Worm (Caenorhabditis elegans) whole organism, L1 larva: ENCODE measurements around the gene rpl-39.

Source experiments
- C34B4.2 ChIP-seq: sonication (generic microtip); optimal IDR thresholded peaks from 2 replicates; lab custom pipeline; 2017; ENCODE audit warnings: mild to moderate bottlenecking, missing genetic modification characterization, missing compliant biosample characterization
- F16B12.6 ChIP-seq: fragments of 150-350 bp; optimal IDR thresholded peaks from 2 replicates; lab custom pipeline; 2014; ENCODE audit warnings: missing biosample characterization, missing genetic modification characterization
- alr-1 ChIP-seq: fragments of 200-800 bp; sonication (Bioruptor generic); optimal IDR thresholded peaks from 2 replicates; lab custom pipeline; 2018; ENCODE audit warnings: borderline replicate concordance, mild to moderate bottlenecking, missing genetic modification characterization, missing compliant biosample characterization
- aly-2 ChIP-seq: fragments of 150-350 bp; optimal IDR thresholded peaks from 2 replicates; lab custom pipeline; 2014; ENCODE audit warnings: missing biosample characterization, missing genetic modification characterization
- blmp-1 ChIP-seq: fragments of 150-350 bp; optimal IDR thresholded peaks from 2 replicates; lab custom pipeline; 2014; ENCODE audit warnings: missing biosample characterization, missing genetic modification characterization
- ceh-82 ChIP-seq, 3 experiments: fragments of 150-350 bp in 1 of 3; sonication (generic microtip) in 2 of 3; optimal IDR thresholded peaks; 2 replicates each; lab custom pipeline; 2014 to 2017; ENCODE audit warnings: missing biosample characterization in 3 of 3, missing genetic modification characterization in 3 of 3
- ceh-88 ChIP-seq: fragments of 200-800 bp; sonication (Bioruptor generic); IDR thresholded peaks from 2 replicates; pipeline ENCODE4 v1.3.6; 2022; ENCODE audit warnings: missing genetic modification characterization, missing compliant biosample characterization
- ceh-90 ChIP-seq: sonication (generic microtip); optimal IDR thresholded peaks from 2 replicates; lab custom pipeline; 2016; ENCODE audit warnings: missing genetic modification characterization, missing compliant biosample characterization
- ces-1 ChIP-seq: fragments of 150-350 bp; optimal IDR thresholded peaks from 2 replicates; lab custom pipeline; 2014; ENCODE audit warnings: missing biosample characterization, missing genetic modification reagents, missing genetic modification characterization
- dsc-1 ChIP-seq: sonication (generic microtip); optimal IDR thresholded peaks from 2 replicates; lab custom pipeline; 2016; ENCODE audit warnings: mild to moderate bottlenecking, missing genetic modification characterization, missing compliant biosample characterization
- efl-1 ChIP-seq, 4 experiments: fragments of 150-350 bp; optimal IDR thresholded peaks in 3 of 4; peaks in 1 of 4; 1 replicate in 1 of 4; 2 replicates in 3 of 4; lab custom pipeline; 2014; ENCODE audit warnings: missing biosample characterization in 2 of 4, missing genetic modification characterization in 2 of 4, missing genetic modification reagents in 2 of 4
- efl-3 ChIP-seq: fragments of 200-800 bp; sonication (Bioruptor generic); optimal IDR thresholded peaks from 2 replicates; lab custom pipeline; 2018; ENCODE audit warnings: mild to moderate bottlenecking, missing genetic modification characterization, missing compliant biosample characterization
- egl-13 ChIP-seq: sonication (generic microtip); optimal IDR thresholded peaks from 2 replicates; lab custom pipeline; 2016; ENCODE audit warnings: missing genotype, missing genetic modification reagents, missing genetic modification characterization, missing compliant biosample characterization
- egl-27 ChIP-seq, 2 experiments: fragments of 150-350 bp in 1 of 2; sonication (generic microtip); optimal IDR thresholded peaks; 3 replicates each; lab custom pipeline; 2017 to 2018; ENCODE audit warnings: missing biosample characterization in 2 of 2, missing genetic modification characterization in 2 of 2, missing genetic modification reagents in 2 of 2
- elt-2 ChIP-seq: sonication (generic microtip); optimal IDR thresholded peaks from 2 replicates; lab custom pipeline; 2016; ENCODE audit warnings: missing genetic modification characterization, mild to moderate bottlenecking, inconsistent platforms, missing compliant biosample characterization, missing genetic modification reagents
- ets-5 ChIP-seq: fragments of 200-800 bp; sonication (Bioruptor generic); IDR thresholded peaks from 2 replicates; pipeline ENCODE4 v1.3.6; 2022; ENCODE audit warnings: missing genetic modification characterization, missing compliant biosample characterization
- fkh-10 ChIP-seq: sonication (generic microtip); optimal IDR thresholded peaks from 2 replicates; lab custom pipeline; 2017; ENCODE audit warnings: missing biosample characterization, missing genetic modification reagents, missing genetic modification characterization
- fkh-8 ChIP-seq: sonication (generic microtip); optimal IDR thresholded peaks from 2 replicates; lab custom pipeline; 2016; ENCODE audit warnings: mild to moderate bottlenecking, missing genetic modification characterization, missing compliant biosample characterization
- fos-1 ChIP-seq: fragments of 150-350 bp; optimal IDR thresholded peaks from 2 replicates; lab custom pipeline; 2014; ENCODE audit warnings: missing biosample characterization, missing genetic modification characterization
- grh-1 ChIP-seq: fragments of 200-800 bp; sonication (Bioruptor generic); IDR thresholded peaks from 2 replicates; pipeline ENCODE4 v1.3.6; 2022; ENCODE audit warnings: missing genetic modification reagents, missing genetic modification characterization, missing compliant biosample characterization
- hlh-17 ChIP-seq: fragments of 200-800 bp; sonication (Bioruptor generic); optimal IDR thresholded peaks from 2 replicates; lab custom pipeline; 2018; ENCODE audit warnings: missing genetic modification characterization, mild to moderate bottlenecking, missing compliant biosample characterization, moderate library complexity, borderline replicate concordance
- hlh-4 ChIP-seq: sonication (generic microtip); optimal IDR thresholded peaks from 2 replicates; lab custom pipeline; 2016; ENCODE audit warnings: mild to moderate bottlenecking, missing genetic modification characterization, missing compliant biosample characterization
- irx-1 ChIP-seq: sonication (generic microtip); optimal IDR thresholded peaks from 2 replicates; lab custom pipeline; 2016; ENCODE audit warnings: missing genetic modification characterization, missing compliant biosample characterization
- lin-13 ChIP-seq: fragments of 150-350 bp; optimal IDR thresholded peaks from 2 replicates; lab custom pipeline; 2014; ENCODE audit warnings: missing biosample characterization, missing genetic modification reagents, missing genetic modification characterization
- lin-14 ChIP-seq: fragments of 200-800 bp; sonication (Bioruptor generic); optimal IDR thresholded peaks from 2 replicates; lab custom pipeline; 2018; ENCODE audit warnings: mild to moderate bottlenecking, missing genetic modification characterization, moderate library complexity, missing compliant biosample characterization
- lin-35 ChIP-seq, 2 experiments: fragments of 150-350 bp; optimal IDR thresholded peaks; 2 replicates each; lab custom pipeline; 2014; ENCODE audit warnings: missing biosample characterization in 2 of 2, missing genetic modification characterization in 2 of 2, missing genetic modification reagents in 2 of 2
- mab-9 ChIP-seq: fragments of 200-800 bp; sonication (Bioruptor generic); IDR thresholded peaks from 2 replicates; pipeline ENCODE4 v1.3.6; 2022; ENCODE audit warnings: missing genetic modification reagents, missing genetic modification characterization, missing compliant biosample characterization
- nhr-12 ChIP-seq: sonication (generic microtip); optimal IDR thresholded peaks from 2 replicates; lab custom pipeline; 2017; ENCODE audit warnings: missing biosample characterization, missing genetic modification characterization
- nhr-19 ChIP-seq: fragments of 200-800 bp; sonication (Bioruptor generic); conservative IDR thresholded peaks from 2 replicates; pipeline ENCODE4 v1.3.6; 2022; ENCODE audit warnings: missing genetic modification characterization, missing compliant biosample characterization
- nhr-20 ChIP-seq: sonication (generic microtip); optimal IDR thresholded peaks from 2 replicates; lab custom pipeline; 2016; ENCODE audit warnings: mild to moderate bottlenecking, missing genetic modification characterization, missing compliant biosample characterization
- nhr-237 ChIP-seq: fragments of 150-350 bp; optimal IDR thresholded peaks from 2 replicates; lab custom pipeline; 2014; ENCODE audit warnings: missing biosample characterization, missing genetic modification characterization
- nhr-71 ChIP-seq: sonication (generic microtip); optimal IDR thresholded peaks from 2 replicates; lab custom pipeline; 2016; ENCODE audit warnings: mild to moderate bottlenecking, missing genetic modification characterization, moderate library complexity, missing compliant biosample characterization
- nhr-76 ChIP-seq: sonication (generic microtip); optimal IDR thresholded peaks from 2 replicates; lab custom pipeline; 2017; ENCODE audit warnings: missing biosample characterization, missing genetic modification characterization
- nhr-84 ChIP-seq: sonication (generic microtip); optimal IDR thresholded peaks from 2 replicates; lab custom pipeline; 2017; ENCODE audit warnings: missing biosample characterization, missing genetic modification characterization
- rnt-1 ChIP-seq: sonication (generic microtip); optimal IDR thresholded peaks from 2 replicates; lab custom pipeline; 2016; ENCODE audit warnings: mild to moderate bottlenecking, missing genetic modification characterization, moderate library complexity, missing compliant biosample characterization
- skn-1 ChIP-seq: fragments of 150-350 bp; optimal IDR thresholded peaks from 2 replicates; lab custom pipeline; 2014; ENCODE audit warnings: missing biosample characterization, missing genetic modification characterization
- sptf-1 ChIP-seq: fragments of 150-350 bp; optimal IDR thresholded peaks from 2 replicates; lab custom pipeline; 2014; ENCODE audit warnings: missing biosample characterization, missing genetic modification characterization
- swsn-7 ChIP-seq: sonication (generic microtip); optimal IDR thresholded peaks from 2 replicates; lab custom pipeline; 2016; ENCODE audit warnings: missing genetic modification characterization, missing compliant biosample characterization
- tbx-2 ChIP-seq: sonication (generic microtip); optimal IDR thresholded peaks from 2 replicates; lab custom pipeline; 2016; ENCODE audit warnings: missing genetic modification characterization, missing compliant biosample characterization
- tlp-1 ChIP-seq: fragments of 150-350 bp; optimal IDR thresholded peaks from 2 replicates; lab custom pipeline; 2014; ENCODE audit warnings: missing biosample characterization, missing genetic modification characterization
- unc-86 ChIP-seq: sonication (generic microtip); optimal IDR thresholded peaks from 2 replicates; lab custom pipeline; 2016; ENCODE audit warnings: missing genetic modification characterization, missing compliant biosample characterization
- unc-98 ChIP-seq: fragments of 200-800 bp; sonication (Bioruptor generic); IDR thresholded peaks from 2 replicates; pipeline ENCODE4 v1.3.6; 2022; ENCODE audit warnings: missing genetic modification characterization, missing compliant biosample characterization
- vab-15 ChIP-seq: sonication (generic microtip); optimal IDR thresholded peaks from 2 replicates; lab custom pipeline; 2017; ENCODE audit warnings: missing genotype, mild to moderate bottlenecking, missing genetic modification characterization, missing compliant biosample characterization
- zag-1 ChIP-seq: fragments of 150-350 bp; optimal IDR thresholded peaks from 2 replicates; lab custom pipeline; 2014; ENCODE audit warnings: missing biosample characterization, missing genetic modification characterization

Gene rpl-39

ce11 chrV:7819585-7819984 is 43.7 kb upstream of the rpl-39 start:
- TF ChIP-seq ets-5 (GFP tag; lab: Robert Waterston, UW) (no peak), hlh-17 (GFP tag; lab: Kevin White, UChicago) (no peak), fos-1 (tag; lab: Kevin White, UChicago) (no peak), nhr-71 (tag; lab: Kevin White, UChicago) (peak; percentile 3), fkh-8 (tag; lab: Kevin White, UChicago) (peak; percentile 9), unc-98 (GFP tag; lab: Robert Waterston, UW) (no peak), fkh-10 (peak; percentile 68), egl-27 (tag; optimal IDR thresholded peaks at IDR 0.05; lab: Kevin White, UChicago) (no peak), blmp-1 (tag; lab: Kevin White, UChicago) (no peak), C34B4.2 (no peak), nhr-19 (GFP tag; lab: Robert Waterston, UW) (no peak), ceh-90 (tag; lab: Kevin White, UChicago) (no peak), nhr-12 (tag; lab: Kevin White, UChicago) (no peak), efl-1 (optimal IDR thresholded peaks at IDR 0.05; lab: Kevin White, UChicago) (no peak), efl-1 (GFP tag; optimal IDR thresholded peaks at IDR 0.05 in 1 of 2; lab: Kevin White, UChicago) (no peak), ceh-82 (tag; optimal IDR thresholded peaks at IDR 0.05; lab: Kevin White, UChicago) (peak in 1 of 3 experiments; percentile 16), efl-3 (GFP tag; lab: Kevin White, UChicago) (no peak), lin-14 (GFP tag; lab: Kevin White, UChicago) (peak; percentile 82), zag-1 (tag; lab: Kevin White, UChicago) (no peak), nhr-237 (tag; lab: Kevin White, UChicago) (no peak), nhr-20 (tag; lab: Kevin White, UChicago) (no peak), grh-1 (no peak), irx-1 (tag; lab: Kevin White, UChicago) (no peak), mab-9 (GFP tag; lab: Robert Waterston, UW) (no peak), elt-2 (no peak), unc-86 (tag; lab: Kevin White, UChicago) (no peak), sptf-1 (tag; lab: Kevin White, UChicago) (no peak), ceh-88 (GFP tag; lab: Robert Waterston, UW) (no peak), lin-13 (GFP tag; lab: Kevin White, UChicago) (no peak), F16B12.6 (tag; lab: Kevin White, UChicago) (no peak)

ce11 chrV:7816486-7816885 is 40.6 kb upstream of the rpl-39 start:
- TF ChIP-seq nhr-76 (no peak), fkh-10 (peak; percentile 51), lin-14 (GFP tag; lab: Kevin White, UChicago) (peak; percentile 66), ceh-90 (tag; lab: Kevin White, UChicago) (no peak), vab-15 (tag; lab: Kevin White, UChicago) (no peak), ceh-88 (GFP tag; lab: Robert Waterston, UW) (no peak), ces-1 (peak; percentile 22), rnt-1 (tag; lab: Kevin White, UChicago) (no peak), nhr-84 (no peak)

- no peak for TF ChIP-seq egl-27 (tag; optimal IDR thresholded peaks at IDR 0.05; lab: Kevin White, UChicago)
- no peak for TF ChIP-seq tlp-1 (tag; lab: Kevin White, UChicago)
- TF ChIP-seq, all 84 proteins: peak for 0
Measured at ce11 chrV:7814601-7815000, 38.7 kb upstream of the rpl-39 start, which contains the start of gene ZK742.6. Gene ZK742.6, minus strand, starts transcription at chrV:7814942.

ce11 chrV:7811758-7812157 is 35.9 kb upstream of the rpl-39 start, which contains the start of gene ZK742.4:
Gene ZK742.4, minus strand, starts transcription at chrV:7811792.
- TF ChIP-seq egl-13 (tag; lab: Kevin White, UChicago) (no peak), ets-5 (GFP tag; lab: Robert Waterston, UW) (no peak), elt-2 (no peak), nhr-20 (tag; lab: Kevin White, UChicago) (peak; percentile 37), hlh-17 (GFP tag; lab: Kevin White, UChicago) (no peak), lin-35 (GFP tag; optimal IDR thresholded peaks at IDR 0.05; lab: Kevin White, UChicago) (no peak), ceh-90 (tag; lab: Kevin White, UChicago) (no peak), fos-1 (tag; lab: Kevin White, UChicago) (no peak), dsc-1 (no peak), egl-27 (tag; optimal IDR thresholded peaks at IDR 0.05; lab: Kevin White, UChicago) (no peak), swsn-7 (tag; lab: Kevin White, UChicago) (no peak), aly-2 (tag; lab: Kevin White, UChicago) (no peak), skn-1 (tag; lab: Kevin White, UChicago) (peak; percentile 77), lin-14 (GFP tag; lab: Kevin White, UChicago) (peak; percentile 29), hlh-4 (no peak), rnt-1 (tag; lab: Kevin White, UChicago) (no peak), alr-1 (tag; lab: Kevin White, UChicago) (no peak), tbx-2 (tag; lab: Kevin White, UChicago) (no peak), efl-1 (optimal IDR thresholded peaks at IDR 0.05; lab: Kevin White, UChicago) (no peak), efl-1 (GFP tag; optimal IDR thresholded peaks at IDR 0.05 in 1 of 2; lab: Kevin White, UChicago) (no peak), fkh-10 (no peak)
